Fruit fly (Drosophila melanogaster) whole organism, prepupa: ENCODE results near the gene CG15169.

ENCODE experiments used
- Blimp-1 ChIP-seq: fragments of 200-800 bp; sonication (Bioruptor generic); optimal IDR thresholded peaks from 3 replicates; lab custom pipeline; 2017; ENCODE audit warnings: missing biosample characterization, missing genetic modification characterization, mild to moderate bottlenecking, moderate library complexity, missing genetic modification reagents
- CG10631 ChIP-seq: fragments of 200-800 bp; sonication (Bioruptor generic); optimal IDR thresholded peaks from 2 replicates; lab custom pipeline; 2016; ENCODE audit warnings: missing biosample characterization, missing genetic modification characterization
- CG11294 ChIP-seq: fragments of 200-800 bp; sonication (Bioruptor generic); IDR thresholded peaks from 2 replicates; pipeline ENCODE4 v1.3.6; 2022; ENCODE audit warnings: missing biosample characterization, missing genetic modification characterization
- CG11762 ChIP-seq: fragments of 200-800 bp; sonication (Bioruptor generic); optimal IDR thresholded peaks from 3 replicates; lab custom pipeline; 2016; ENCODE audit warnings: missing biosample characterization, missing genetic modification characterization; ENCODE audit not compliant: insufficient read depth
- CG15336 ChIP-seq: fragments of 200-800 bp; sonication (Bioruptor generic); IDR thresholded peaks from 2 replicates; pipeline ENCODE4 v1.3.6; 2022; ENCODE audit warnings: missing biosample characterization, missing genetic modification characterization
- CG1621 ChIP-seq: fragments of 200-800 bp; sonication (Bioruptor generic); optimal IDR thresholded peaks from 3 replicates; lab custom pipeline; 2018; ENCODE audit warnings: missing biosample characterization, mild to moderate bottlenecking, missing genetic modification characterization
- CG16779 ChIP-seq: fragments of 200-800 bp; sonication (Bioruptor generic); optimal IDR thresholded peaks from 3 replicates; lab custom pipeline; 2017; ENCODE audit warnings: missing biosample characterization, mild to moderate bottlenecking, missing genetic modification characterization
- CG3032 ChIP-seq: fragments of 200-800 bp; optimal IDR thresholded peaks from 2 replicates; lab custom pipeline; 2019; ENCODE audit warnings: missing biosample characterization, mild to moderate bottlenecking, missing genetic modification characterization, moderate library complexity
- CG31627 ChIP-seq: fragments of 200-800 bp; sonication (Bioruptor generic); optimal IDR thresholded peaks from 3 replicates; lab custom pipeline; 2016; ENCODE audit warnings: missing biosample characterization, missing genetic modification characterization
- CG32006 ChIP-seq: fragments of 200-800 bp; sonication (Bioruptor generic); optimal IDR thresholded peaks from 3 replicates; lab custom pipeline; 2017; ENCODE audit warnings: missing biosample characterization, mild to moderate bottlenecking, missing genetic modification characterization
- CG34406 ChIP-seq: fragments of 200-800 bp; sonication (Bioruptor generic); optimal IDR thresholded peaks from 3 replicates; lab custom pipeline; 2016; ENCODE audit warnings: missing biosample characterization, missing genetic modification characterization
- CG3919 ChIP-seq: fragments of 200-800 bp; sonication (Bioruptor generic); optimal IDR thresholded peaks from 3 replicates; lab custom pipeline; 2016; ENCODE audit warnings: missing biosample characterization, missing genetic modification characterization
- CG6163 ChIP-seq: fragments of 200-800 bp; sonication (Bioruptor generic); IDR thresholded peaks from 3 replicates; pipeline ENCODE4 v1.3.6; 2022; ENCODE audit warnings: missing biosample characterization, missing genetic modification characterization
- CG6276 ChIP-seq: fragments of 200-800 bp; sonication (Bioruptor generic); optimal IDR thresholded peaks from 2 replicates; lab custom pipeline; 2017; ENCODE audit warnings: missing biosample characterization, mild to moderate bottlenecking, missing genetic modification characterization
- CG6808 ChIP-seq: fragments of 200-800 bp; sonication (Bioruptor generic); optimal IDR thresholded peaks from 3 replicates; lab custom pipeline; 2017; ENCODE audit warnings: missing biosample characterization, missing genetic modification characterization, mild to moderate bottlenecking, moderate library complexity, missing genetic modification reagents
- CG6854 ChIP-seq: fragments of 200-800 bp; sonication (Bioruptor generic); optimal IDR thresholded peaks from 2 replicates; lab custom pipeline; 2017; ENCODE audit warnings: missing biosample characterization, mild to moderate bottlenecking, missing genetic modification characterization
- CG8119 ChIP-seq: fragments of 200-800 bp; sonication (Bioruptor generic); IDR thresholded peaks from 3 replicates; pipeline ENCODE4 v1.3.6; 2022; ENCODE audit warnings: missing biosample characterization, missing genetic modification characterization
- CG8319 ChIP-seq: fragments of 200-800 bp; sonication (Bioruptor generic); optimal IDR thresholded peaks from 3 replicates; lab custom pipeline; 2016; ENCODE audit warnings: missing biosample characterization, missing genetic modification characterization
- CG8632 ChIP-seq: fragments of 200-800 bp; sonication (Bioruptor generic); optimal IDR thresholded peaks from 3 replicates; lab custom pipeline; 2016; ENCODE audit warnings: missing biosample characterization, missing genetic modification characterization
- CG9139 ChIP-seq: fragments of 200-800 bp; sonication (Bioruptor generic); optimal IDR thresholded peaks from 3 replicates; lab custom pipeline; 2017; ENCODE audit warnings: missing biosample characterization, mild to moderate bottlenecking, missing genetic modification characterization
- Eip75B ChIP-seq: fragments of 200-800 bp; sonication (Bioruptor generic); optimal IDR thresholded peaks from 3 replicates; lab custom pipeline; 2016; ENCODE audit warnings: missing biosample characterization, missing genetic modification characterization
- Eip78C ChIP-seq: fragments of 200-800 bp; sonication (Bioruptor generic); peaks from one replicate; lab custom pipeline; 2016; ENCODE audit warnings: missing biosample characterization, missing genetic modification characterization
- Eip93F ChIP-seq: fragments of 200-800 bp; sonication (Bioruptor generic); optimal IDR thresholded peaks from 2 replicates; lab custom pipeline; 2016; ENCODE audit warnings: missing biosample characterization, mild to moderate bottlenecking, missing genetic modification characterization
- Ets21C ChIP-seq: fragments of 200-800 bp; sonication (Bioruptor generic); optimal IDR thresholded peaks from 3 replicates; lab custom pipeline; 2016; ENCODE audit warnings: missing biosample characterization, missing genetic modification characterization
- Ets96B ChIP-seq: fragments of 200-800 bp; optimal IDR thresholded peaks from 2 replicates; lab custom pipeline; 2019; ENCODE audit warnings: missing biosample characterization, mild to moderate bottlenecking, missing genetic modification characterization, moderate library complexity
- Gug ChIP-seq: fragments of 200-800 bp; sonication (Bioruptor generic); IDR thresholded peaks from 2 replicates; pipeline ENCODE4 v1.3.6; 2022; ENCODE audit warnings: missing biosample characterization, missing genetic modification characterization
- Hr38 ChIP-seq: sonication (Bioruptor generic); optimal IDR thresholded peaks from 2 replicates; lab custom pipeline; 2016; ENCODE audit warnings: missing biosample characterization, missing genetic modification characterization
- Hr4 ChIP-seq: fragments of 200-800 bp; sonication (Bioruptor generic); optimal IDR thresholded peaks from 3 replicates; lab custom pipeline; 2016; ENCODE audit warnings: missing biosample characterization, missing genetic modification characterization
- Lpt ChIP-seq: fragments of 200-800 bp; sonication (Bioruptor generic); optimal IDR thresholded peaks from 3 replicates; lab custom pipeline; 2016; ENCODE audit warnings: missing biosample characterization, missing genetic modification characterization
- Met ChIP-seq: fragments of 200-800 bp; sonication (Bioruptor generic); optimal IDR thresholded peaks from 3 replicates; lab custom pipeline; 2016; ENCODE audit warnings: missing biosample characterization, missing genetic modification characterization
- OdsH ChIP-seq: fragments of 200-800 bp; sonication (Bioruptor generic); optimal IDR thresholded peaks from 3 replicates; lab custom pipeline; 2016; ENCODE audit warnings: missing biosample characterization, missing genetic modification characterization
- Sox14 ChIP-seq: fragments of 200-800 bp; sonication (Bioruptor generic); optimal IDR thresholded peaks from 3 replicates; lab custom pipeline; 2016; ENCODE audit warnings: missing biosample characterization, missing genetic modification characterization
- achi ChIP-seq: fragments of 200-800 bp; sonication (Bioruptor generic); optimal IDR thresholded peaks from 3 replicates; lab custom pipeline; 2016; ENCODE audit warnings: missing biosample characterization, missing genetic modification characterization
- eg ChIP-seq: fragments of 200-800 bp; sonication (Bioruptor generic); IDR thresholded peaks from 3 replicates; pipeline ENCODE4 v1.3.6; 2022; ENCODE audit warnings: missing biosample characterization, missing genetic modification characterization
- esn ChIP-seq: fragments of 200-800 bp; sonication (Bioruptor generic); optimal IDR thresholded peaks from 2 replicates; lab custom pipeline; 2016; ENCODE audit warnings: missing biosample characterization, mild to moderate bottlenecking, missing genetic modification characterization, moderate library complexity
- fd59A ChIP-seq: fragments of 200-800 bp; sonication (Bioruptor generic); optimal IDR thresholded peaks from 2 replicates; lab custom pipeline; 2017; ENCODE audit warnings: missing biosample characterization, mild to moderate bottlenecking, missing genetic modification characterization, missing genetic modification reagents
- fd85E ChIP-seq: fragments of 200-800 bp; sonication (Bioruptor generic); optimal IDR thresholded peaks from 3 replicates; lab custom pipeline; 2016; ENCODE audit warnings: missing biosample characterization, missing genetic modification characterization
- fkh ChIP-seq: fragments of 200-800 bp; sonication (Bioruptor generic); optimal IDR thresholded peaks from 3 replicates; lab custom pipeline; 2017; ENCODE audit warnings: missing biosample characterization, mild to moderate bottlenecking, missing genetic modification characterization, moderate library complexity
- lz ChIP-seq: fragments of 200-800 bp; sonication (Bioruptor generic); optimal IDR thresholded peaks from 3 replicates; lab custom pipeline; 2016; ENCODE audit warnings: missing biosample characterization, missing genetic modification characterization
- pdm3 ChIP-seq: fragments of 200-800 bp; sonication (Bioruptor generic); optimal IDR thresholded peaks from 3 replicates; lab custom pipeline; 2016; ENCODE audit warnings: missing biosample characterization, missing genetic modification characterization
- salr ChIP-seq, 2 experiments: fragments of 200-800 bp; sonication (Bioruptor generic); optimal IDR thresholded peaks; 3 replicates each; lab custom pipeline; 2016 to 2018; ENCODE audit warnings: missing biosample characterization in 2 of 2, missing genetic modification characterization in 2 of 2, mild to moderate bottlenecking in 1 of 2
- spab ChIP-seq: fragments of 200-800 bp; sonication (Bioruptor generic); optimal IDR thresholded peaks from 2 replicates; lab custom pipeline; 2017; ENCODE audit warnings: missing biosample characterization, mild to moderate bottlenecking, missing genetic modification characterization, missing genetic modification reagents
- svp ChIP-seq: fragments of 200-800 bp; sonication (Bioruptor generic); peaks from one replicate; lab custom pipeline; 2016; ENCODE audit warnings: missing biosample characterization, missing genetic modification characterization
- topi ChIP-seq: fragments of 200-800 bp; sonication (Bioruptor generic); optimal IDR thresholded peaks from 3 replicates; lab custom pipeline; 2016; ENCODE audit warnings: missing biosample characterization, missing genetic modification characterization
- vri ChIP-seq: fragments of 200-800 bp; sonication (Bioruptor generic); optimal IDR thresholded peaks from 3 replicates; lab custom pipeline; 2016; ENCODE audit warnings: missing biosample characterization, mild to moderate bottlenecking, missing genetic modification characterization

The CG15169 gene

dm6 chr2L:18945765-18946552, 44.9 kb upstream of the CG15169 start, which contains the start of gene CG46304 (continued):
- TF ChIP-seq eg (GFP tag; lab: Robert Waterston, UW) (0 out of 3 replicates have a peak, but pooled peaks have one; percentile 13), CG8319 (GFP tag; lab: Kevin White, UChicago) (no peak), CG3032 (tag; lab: Kevin White, UChicago) (peak; percentile 55), CG11762 (GFP tag; lab: Kevin White, UChicago) (peak; percentile 6), pdm3 (GFP tag; lab: Kevin White, UChicago) (peak; percentile 33), Hr4 (peak; percentile 23), CG1621 (tag; lab: Kevin White, UChicago) (no peak), CG6808 (GFP tag; lab: Kevin White, UChicago) (peak; percentile 62), svp (GFP tag; lab: Kevin White, UChicago) (peak; percentile 83), Sox14 (GFP tag; lab: Kevin White, UChicago) (peak; percentile 68), CG31627 (peak; percentile 54), topi (peak; percentile 59), CG10631 (GFP tag; lab: Kevin White, UChicago) (peak; percentile 53), Hr38 (no peak)

DNA sequence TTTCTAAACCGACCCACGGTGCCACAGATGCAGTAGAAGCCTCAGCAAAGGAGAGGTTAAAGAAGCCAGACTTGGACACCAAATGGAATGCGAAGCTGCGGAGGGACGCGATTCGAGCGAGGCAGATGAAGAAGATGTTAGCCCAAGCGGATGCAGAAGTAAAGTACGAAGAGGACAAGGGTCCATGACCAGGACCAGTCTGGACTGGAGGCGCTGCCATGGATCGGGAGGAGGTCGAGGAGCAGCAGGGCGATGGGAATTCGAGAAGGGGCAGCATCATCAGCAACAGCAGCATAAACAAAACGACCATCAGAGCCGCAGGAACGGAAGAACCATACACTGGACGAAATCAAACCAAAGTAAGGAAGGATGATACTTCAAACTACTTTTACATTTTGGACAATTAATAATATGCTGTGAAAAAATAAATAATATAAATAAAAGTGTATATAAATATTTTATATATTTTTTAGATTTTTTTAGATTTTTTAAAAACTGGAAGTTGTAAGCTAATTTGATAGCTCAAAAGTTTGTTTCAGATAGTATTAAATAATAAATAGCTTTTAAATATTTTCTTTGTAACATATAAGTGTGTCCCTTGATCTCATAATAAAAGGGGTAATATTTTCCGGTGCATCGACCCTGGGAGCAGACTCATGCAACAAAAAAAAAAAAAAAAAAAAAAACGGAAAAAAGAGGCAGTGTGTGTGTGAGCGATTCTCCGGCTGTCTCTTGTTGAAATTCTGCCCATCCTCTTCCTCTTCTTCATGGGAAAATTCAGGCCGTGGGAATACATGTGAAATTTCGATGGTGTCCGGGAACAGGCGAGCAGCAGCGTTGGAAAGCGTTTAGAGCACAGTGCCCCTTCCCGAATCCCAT, 43.9 kb upstream of the CG15169 start:
- peak; percentile 81 for TF ChIP-seq CG6808 (GFP tag; lab: Kevin White, UChicago)
- peak; percentile 60 for TF ChIP-seq Blimp-1 (GFP tag; lab: Kevin White, UChicago)
- TF ChIP-seq CG6854 (GFP tag; lab: Kevin White, UChicago), result peak; percentile 34
- peak; percentile 91 for TF ChIP-seq Eip78C (GFP tag; lab: Kevin White, UChicago)
- no peak for TF ChIP-seq eg (GFP tag; lab: Robert Waterston, UW)
- TF ChIP-seq Gug (GFP tag; lab: Robert Waterston, UW), result no peak
- peak; percentile 61 for TF ChIP-seq topi
- peak; percentile 55 for TF ChIP-seq Met (GFP tag; lab: Kevin White, UChicago)
- peak; percentile 43 for TF ChIP-seq CG31627
- peak; percentile 1 for TF ChIP-seq Sox14 (GFP tag; lab: Kevin White, UChicago)
- TF ChIP-seq salr (GFP tag; optimal IDR thresholded peaks at IDR 0.05; lab: Kevin White, UChicago), result peak in 1 of 2 experiments; percentile 66
- TF ChIP-seq CG3919 (GFP tag; lab: Kevin White, UChicago), result peak; percentile 76
- TF ChIP-seq Ets21C, result no peak
- TF ChIP-seq CG11294, result no peak; the same call in 1 of the 2 replicates
- peak; percentile 86 for TF ChIP-seq CG34406 (GFP tag; lab: Kevin White, UChicago)
- TF ChIP-seq Eip93F (GFP tag; lab: Kevin White, UChicago), result peak; percentile 42
- peak; percentile 94 for TF ChIP-seq CG8632 (GFP tag; lab: Kevin White, UChicago)
- TF ChIP-seq Lpt (GFP tag; lab: Kevin White, UChicago), result peak; percentile 45
- TF ChIP-seq fd85E (GFP tag; lab: Kevin White, UChicago), result peak; percentile 16
- peak; percentile 2 for TF ChIP-seq Eip75B (GFP tag; lab: Kevin White, UChicago)
- TF ChIP-seq vri (GFP tag; lab: Kevin White, UChicago), result peak; percentile 47
- peak; percentile 78 for TF ChIP-seq OdsH (GFP tag; lab: Kevin White, UChicago)
- no peak for TF ChIP-seq fkh (GFP tag; lab: Kevin White, UChicago)
- TF ChIP-seq CG10631 (GFP tag; lab: Kevin White, UChicago), result peak; percentile 92
- TF ChIP-seq CG6276 (GFP tag; lab: Kevin White, UChicago), result no peak
- TF ChIP-seq spab (GFP tag; lab: Kevin White, UChicago), result peak; percentile 79
- peak; percentile 68 for TF ChIP-seq lz (GFP tag; lab: Kevin White, UChicago)
- TF ChIP-seq CG16779 (tag; lab: Kevin White, UChicago), result peak; percentile 77
- TF ChIP-seq esn, result peak; percentile 86
- TF ChIP-seq CG9139 (GFP tag; lab: Kevin White, UChicago), result peak; percentile 85
- peak; percentile 94 for TF ChIP-seq Ets96B (tag; lab: Kevin White, UChicago)
- peak; percentile 82 for TF ChIP-seq achi (GFP tag; lab: Kevin White, UChicago)
- peak; percentile 19 for TF ChIP-seq CG8319 (GFP tag; lab: Kevin White, UChicago)
- TF ChIP-seq CG3032 (tag; lab: Kevin White, UChicago), result peak; percentile 93
- peak; percentile 76 for TF ChIP-seq CG8119
- peak; percentile 66 for TF ChIP-seq CG15336 (GFP tag; lab: Robert Waterston, UW)
- TF ChIP-seq CG6163 (GFP tag; lab: Robert Waterston, UW), result peak; percentile 61; the same call in 1 of the 3 replicates
- TF ChIP-seq CG11762 (GFP tag; lab: Kevin White, UChicago), result peak; percentile 57
- peak; percentile 72 for TF ChIP-seq CG32006 (GFP tag; lab: Kevin White, UChicago)
- TF ChIP-seq fd59A (GFP tag; lab: Kevin White, UChicago), result peak; percentile 24
